Fruit fly (Drosophila melanogaster): ENCODE results near the gene CG3225.
A peak's percentile ranks its signal among the peaks of the same experiment; 100 is the strongest.

Gene CG3225

DNA sequence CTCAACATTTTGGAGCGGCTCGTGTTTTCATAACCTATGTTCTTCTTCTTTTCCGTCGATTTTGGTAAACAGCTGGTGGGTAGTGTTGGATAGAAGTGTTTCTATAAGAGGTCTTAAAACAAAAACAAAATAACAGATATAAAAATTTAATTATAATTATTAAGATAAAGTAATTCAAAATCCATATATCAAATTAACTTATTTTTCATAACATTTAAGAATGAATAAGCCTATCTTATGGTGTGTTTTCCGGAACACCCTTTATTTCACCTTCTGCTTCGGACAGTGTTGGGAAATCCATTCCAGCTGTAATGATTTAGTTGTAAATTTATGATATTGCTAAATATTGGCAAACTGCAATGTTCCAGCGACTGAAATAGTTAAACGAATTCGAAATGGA is 32.3 kb upstream of the CG3225 start, which contains the start of the genes mRpS2 and Mon1 (continued):
- TF ChIP-seq Sox102F (GFP tag; optimal IDR thresholded peaks at IDR 0.05) (peak; percentile 96), ind (GFP tag; optimal IDR thresholded peaks at IDR 0.05) (peak; percentile 97), CG5953 (GFP tag; IDR thresholded peaks at IDR 0.05) (peak; percentile 95), nmo (GFP tag; optimal IDR thresholded peaks at IDR 0.05) (peak; percentile 94), HLH4C (GFP tag; IDR thresholded peaks at IDR 0.05; ENCODE audit: partially characterized antibody) (no peak), CG4854 (GFP tag; optimal IDR thresholded peaks at IDR 0.05) (peak; percentile 84), Rfx (GFP tag; IDR thresholded peaks at IDR 0.05) (peak; percentile 97), Fer1 (GFP tag; optimal IDR thresholded peaks at IDR 0.05) (peak; percentile 96), Hr78 (GFP tag; optimal IDR thresholded peaks at IDR 0.05) (peak in 1 of 2 experiments; percentile 78), usp (GFP tag; optimal IDR thresholded peaks at IDR 0.05) (no peak), Pdp1 (GFP tag; optimal IDR thresholded peaks at IDR 0.05) (peak; percentile 76 to 77), al (GFP tag; IDR thresholded peaks at IDR 0.05) (peak; percentile 96), HLH54F (GFP tag; optimal IDR thresholded peaks at IDR 0.05) (peak; percentile 83), CG8924 (tag; optimal IDR thresholded peaks at IDR 0.05) (peak; percentile 96), CG17361 (GFP tag; IDR thresholded peaks at IDR 0.05) (peak; percentile 98), TFAM (GFP tag; optimal IDR thresholded peaks at IDR 0.05) (peak; percentile 18), CG12071 (GFP tag; optimal IDR thresholded peaks at IDR 0.05) (peak; percentile 81), Bteb2 (GFP tag; optimal IDR thresholded peaks at IDR 0.05) (peak; percentile 70), fu2 (GFP tag; optimal IDR thresholded peaks at IDR 0.05) (peak; percentile 77), Poxn (GFP tag; IDR thresholded peaks at IDR 0.05) (peak; percentile 82), prd (optimal IDR thresholded peaks at IDR 0.05) (no peak), prd (GFP tag; IDR thresholded peaks at IDR 0.05) (peak; percentile 97), tup (GFP tag; optimal IDR thresholded peaks at IDR 0.05) (peak; percentile 85), ap (GFP tag; IDR thresholded peaks at IDR 0.05) (peak; percentile 96), Vsx1 (GFP tag; optimal IDR thresholded peaks at IDR 0.05) (no peak), zen2 (GFP tag; IDR thresholded peaks at IDR 0.05; ENCODE audit: partially characterized antibody) (no peak), slou (GFP tag; optimal IDR thresholded peaks at IDR 0.05) (peak; percentile 90), esg (GFP tag; conservative IDR thresholded peaks at IDR 0.05) (peak; percentile 95), bigmax (GFP tag; optimal IDR thresholded peaks at IDR 0.05) (peak; percentile 69), Hr39 (optimal IDR thresholded peaks at IDR 0.05) (no peak), z (GFP tag; IDR thresholded peaks at IDR 0.05) (peak; percentile 31; the same call in 1 of the 3 replicates), CG1024 (GFP tag; IDR thresholded peaks at IDR 0.05) (peak; percentile 91), HmgD (GFP tag; optimal IDR thresholded peaks at IDR 0.05) (peak; percentile 15), CG13894 (tag; optimal IDR thresholded peaks at IDR 0.05) (peak; percentile 94), tx (GFP tag; optimal IDR thresholded peaks at IDR 0.05) (peak; percentile 67), Sry-δ (GFP tag; optimal IDR thresholded peaks at IDR 0.05) (peak; percentile 40), maf-S (GFP tag; optimal IDR thresholded peaks at IDR 0.05) (peak; percentile 82), Doc3 (GFP tag; IDR thresholded peaks at IDR 0.05; ENCODE audit: partially characterized antibody) (no peak), CkIIα-i1 (GFP tag; IDR thresholded peaks at IDR 0.05) (peak; percentile 67; the same call in 1 of the 2 replicates), Ravus (GFP tag; IDR thresholded peaks at IDR 0.05) (peak; percentile 88), CG30403 (GFP tag; optimal IDR thresholded peaks at IDR 0.05) (peak; percentile 95), Ada2b (GFP tag; IDR thresholded peaks at IDR 0.05) (peak; percentile 95), HLHmδ (GFP tag; optimal IDR thresholded peaks at IDR 0.05) (no peak), cato (GFP tag; optimal IDR thresholded peaks at IDR 0.05; ENCODE audit: borderline replicate concordance) (peak; percentile 83), CrebB (tag; optimal IDR thresholded peaks at IDR 0.05) (peak; percentile 85), vfl (GFP tag; optimal IDR thresholded peaks at IDR 0.05) (peak; percentile 79), dan (GFP tag; IDR thresholded peaks at IDR 0.05) (no peak), CG31441 (GFP tag; IDR thresholded peaks at IDR 0.05) (peak; percentile 99), Camta (GFP tag; optimal IDR thresholded peaks at IDR 0.05) (peak; percentile 75), slp2 (GFP tag; optimal IDR thresholded peaks at IDR 0.05) (peak; percentile 61), Six4 (GFP tag; optimal IDR thresholded peaks at IDR 0.05) (peak; percentile 92), nerfin-1 (tag; optimal IDR thresholded peaks at IDR 0.05) (peak; percentile 89)

Measured in whole organism, embryonic.